Worm (Caenorhabditis elegans) whole organism, L3 larva: Measurements from ENCODE around the gene ZK813.7.

ENCODE experiments used
- R02D3.7 ChIP-seq: fragments of 150-350 bp; optimal IDR thresholded peaks from 2 replicates; lab custom pipeline; 2014; ENCODE audit warnings: missing biosample characterization, missing genetic modification characterization
- aly-2 ChIP-seq: fragments of 150-350 bp; optimal IDR thresholded peaks from 2 replicates; lab custom pipeline; 2014; ENCODE audit warnings: missing biosample characterization, missing genetic modification characterization
- ama-1 ChIP-seq: fragments of 150-350 bp; optimal IDR thresholded peaks from 2 replicates; lab custom pipeline; 2018
- ceh-16 ChIP-seq: sonication (generic microtip); optimal IDR thresholded peaks from 2 replicates; lab custom pipeline; 2017; ENCODE audit warnings: missing biosample characterization, missing genetic modification characterization
- ceh-28 ChIP-seq: fragments of 150-350 bp; optimal IDR thresholded peaks from 2 replicates; lab custom pipeline; 2014; ENCODE audit warnings: missing biosample characterization, missing genetic modification reagents, missing genetic modification characterization
- ceh-82 ChIP-seq: fragments of 150-350 bp; optimal IDR thresholded peaks from 2 replicates; lab custom pipeline; 2014; ENCODE audit warnings: missing biosample characterization, missing genetic modification characterization
- daf-12 ChIP-seq: fragments of 150-350 bp; optimal IDR thresholded peaks from 2 replicates; lab custom pipeline; 2014; ENCODE audit warnings: missing biosample characterization, missing genetic modification reagents, missing genetic modification characterization
- egl-27 ChIP-seq: sonication (generic microtip); optimal IDR thresholded peaks from 4 replicates; lab custom pipeline; 2017; ENCODE audit warnings: missing biosample characterization, missing genetic modification reagents, missing genetic modification characterization
- egl-5 ChIP-seq: fragments of 150-350 bp; optimal IDR thresholded peaks from 2 replicates; lab custom pipeline; 2017; ENCODE audit warnings: missing biosample characterization, missing genetic modification reagents, missing genetic modification characterization, inconsistent platforms
- elt-1 ChIP-seq: fragments of 150-350 bp; optimal IDR thresholded peaks from 2 replicates; lab custom pipeline; 2014; ENCODE audit warnings: missing biosample characterization, missing genetic modification characterization
- elt-2 ChIP-seq: sonication (generic microtip); optimal IDR thresholded peaks from 2 replicates; lab custom pipeline; 2016; ENCODE audit warnings: missing genetic modification reagents, mild to moderate bottlenecking, missing genetic modification characterization, missing compliant biosample characterization
- elt-3 ChIP-seq, 3 experiments: fragments of 150-350 bp in 1 of 3; sonication (generic microtip) in 2 of 3; optimal IDR thresholded peaks; 2 replicates in 2 of 3; 4 replicates in 1 of 3; lab custom pipeline; 2014 to 2017; ENCODE audit warnings: missing biosample characterization in 3 of 3, missing genetic modification characterization in 3 of 3
- eor-1 ChIP-seq, 2 experiments: fragments of 150-350 bp; optimal IDR thresholded peaks; 2 replicates each; lab custom pipeline; 2014 to 2018; ENCODE audit warnings: missing biosample characterization in 2 of 2, missing genetic modification characterization in 2 of 2
- fkh-10 ChIP-seq: sonication (generic microtip); optimal IDR thresholded peaks from 2 replicates; lab custom pipeline; 2017; ENCODE audit warnings: missing biosample characterization, missing genetic modification reagents, missing genetic modification characterization
- fkh-2 ChIP-seq: fragments of 150-350 bp; optimal IDR thresholded peaks from 2 replicates; lab custom pipeline; 2014; ENCODE audit warnings: missing biosample characterization, missing genetic modification reagents, missing genetic modification characterization
- hmg-11 ChIP-seq: sonication (generic microtip); optimal IDR thresholded peaks from 2 replicates; lab custom pipeline; 2016; ENCODE audit warnings: missing genetic modification characterization, missing compliant biosample characterization
- lin-39 ChIP-seq: fragments of 150-350 bp; optimal IDR thresholded peaks from 2 replicates; lab custom pipeline; 2018; ENCODE audit warnings: missing biosample characterization, missing genetic modification reagents, missing genetic modification characterization
- mdl-1 ChIP-seq: fragments of 150-350 bp; optimal IDR thresholded peaks from 2 replicates; lab custom pipeline; 2014; ENCODE audit warnings: missing biosample characterization, missing genetic modification characterization
- mml-1 ChIP-seq: fragments of 150-350 bp; sonication (generic microtip); optimal IDR thresholded peaks from 3 replicates; lab custom pipeline; 2014; ENCODE audit warnings: missing biosample characterization, missing genetic modification characterization
- nfya-1 ChIP-seq: sonication (generic microtip); optimal IDR thresholded peaks from 2 replicates; lab custom pipeline; 2017; ENCODE audit warnings: missing genetic modification characterization, mild to moderate bottlenecking, missing compliant biosample characterization, antibody characterized with exemption, moderate library complexity; ENCODE audit not compliant: insufficient read depth
- nhr-12 ChIP-seq: fragments of 150-350 bp; optimal IDR thresholded peaks from 2 replicates; lab custom pipeline; 2014; ENCODE audit warnings: missing biosample characterization, missing genetic modification characterization
- nhr-23 ChIP-seq: fragments of 150-350 bp; optimal IDR thresholded peaks from 2 replicates; lab custom pipeline; 2014; ENCODE audit warnings: missing biosample characterization, missing genetic modification reagents, missing genetic modification characterization
- nhr-237 ChIP-seq: fragments of 150-350 bp; optimal IDR thresholded peaks from 2 replicates; lab custom pipeline; 2014; ENCODE audit warnings: missing biosample characterization, missing genetic modification characterization
- nhr-28 ChIP-seq: fragments of 150-350 bp; optimal IDR thresholded peaks from 2 replicates; lab custom pipeline; 2014; ENCODE audit warnings: missing biosample characterization, missing genetic modification characterization
- nhr-43 ChIP-seq: sonication (generic microtip); optimal IDR thresholded peaks from 2 replicates; lab custom pipeline; 2016; ENCODE audit warnings: mild to moderate bottlenecking, missing genetic modification characterization, missing compliant biosample characterization; ENCODE audit not compliant: poor library complexity, severe bottlenecking
- nhr-76 ChIP-seq: fragments of 150-350 bp; sonication (generic microtip); optimal IDR thresholded peaks from 5 replicates; lab custom pipeline; 2014; ENCODE audit warnings: missing biosample characterization, missing genetic modification characterization
- nhr-77 ChIP-seq: fragments of 150-350 bp; optimal IDR thresholded peaks from 2 replicates; lab custom pipeline; 2014; ENCODE audit warnings: missing biosample characterization, missing genetic modification characterization
- pqm-1 ChIP-seq: fragments of 150-350 bp; optimal IDR thresholded peaks from 2 replicates; lab custom pipeline; 2017; ENCODE audit warnings: missing biosample characterization, missing genetic modification characterization, inconsistent platforms
- sea-2 ChIP-seq: fragments of 150-350 bp; sonication (generic microtip); optimal IDR thresholded peaks from 4 replicates; lab custom pipeline; 2014; ENCODE audit warnings: missing biosample characterization, missing genetic modification reagents, missing genetic modification characterization
- skn-1 ChIP-seq: fragments of 150-350 bp; optimal IDR thresholded peaks from 2 replicates; lab custom pipeline; 2014; ENCODE audit warnings: missing biosample characterization, missing genetic modification characterization
- snpc-4 ChIP-seq: fragments of 150-350 bp; optimal IDR thresholded peaks from 2 replicates; lab custom pipeline; 2014; ENCODE audit warnings: missing biosample characterization, missing genetic modification characterization
- tbx-2 ChIP-seq: sonication (generic microtip); optimal IDR thresholded peaks from 2 replicates; lab custom pipeline; 2016; ENCODE audit warnings: mild to moderate bottlenecking, missing genetic modification characterization, missing compliant biosample characterization
- unc-39 ChIP-seq: sonication (generic microtip); optimal IDR thresholded peaks from 4 replicates; lab custom pipeline; 2017; ENCODE audit warnings: missing biosample characterization, missing genetic modification characterization
- unc-62 ChIP-seq: fragments of 150-350 bp; sonication (generic microtip); optimal IDR thresholded peaks from 4 replicates; lab custom pipeline; 2014; ENCODE audit warnings: missing biosample characterization, missing genetic modification reagents, missing genetic modification characterization
- zag-1 ChIP-seq: fragments of 150-350 bp; optimal IDR thresholded peaks from 2 replicates; lab custom pipeline; 2014; ENCODE audit warnings: missing biosample characterization, missing genetic modification characterization
- ztf-11 ChIP-seq: fragments of 150-350 bp; optimal IDR thresholded peaks from 2 replicates; lab custom pipeline; 2014; ENCODE audit warnings: missing biosample characterization, missing genetic modification characterization
- ztf-4 ChIP-seq: fragments of 150-350 bp; optimal IDR thresholded peaks from 2 replicates; lab custom pipeline; 2014; ENCODE audit warnings: missing biosample characterization, missing genetic modification characterization

The ZK813.7 gene

ce11 chrX:3440308-3440707 is 4.3 kb upstream of the ZK813.7 start:
- TF ChIP-seq fkh-2 (tag; lab: Kevin White, UChicago) (no peak), lin-39 (peak; percentile 59)

- no peak for TF ChIP-seq ceh-82 (tag; lab: Kevin White, UChicago)
- TF ChIP-seq aly-2 (tag; lab: Kevin White, UChicago), result no peak
- TF ChIP-seq mdl-1 (tag; lab: Kevin White, UChicago), result no peak
- no peak for TF ChIP-seq nfya-1 (tag; lab: Kevin White, UChicago)
- no peak for TF ChIP-seq ama-1 (lab: Kevin White, UChicago)
- TF ChIP-seq nhr-28, result no peak
- no peak for TF ChIP-seq nhr-237 (tag; lab: Kevin White, UChicago)
- TF ChIP-seq snpc-4, result no peak
- no peak for TF ChIP-seq elt-1 (tag; lab: Kevin White, UChicago)
- TF ChIP-seq unc-62 (GFP tag; lab: Kevin White, UChicago), result no peak
- TF ChIP-seq hmg-11 (tag; lab: Kevin White, UChicago), result no peak
- no peak for TF ChIP-seq fkh-10
- TF ChIP-seq tbx-2 (tag; lab: Kevin White, UChicago), result no peak
- TF ChIP-seq elt-3 (tag; optimal IDR thresholded peaks at IDR 0.05; lab: Kevin White, UChicago), result no peak
- no peak for TF ChIP-seq ztf-11 (tag; lab: Kevin White, UChicago)
- TF ChIP-seq nhr-23 (tag; lab: Kevin White, UChicago), result no peak
- TF ChIP-seq egl-5 (tag; lab: Kevin White, UChicago), result no peak
- no peak for TF ChIP-seq nhr-12 (tag; lab: Kevin White, UChicago)
- TF ChIP-seq unc-39, result no peak
- no peak for TF ChIP-seq R02D3.7
Measured at ce11 chrX:3441539-3441938, 3.1 kb upstream of the ZK813.7 start, which contains the start of gene ZK813.3. Gene ZK813.3, plus strand, starts transcription at chrX:3441839.

ce11 chrX:3443526-3443925 is 1.1 kb upstream of the ZK813.7 start, which contains the start of gene ZK813.2:
Gene ZK813.2, plus strand, starts transcription at chrX:3443826.
- TF ChIP-seq skn-1 (tag; lab: Kevin White, UChicago), result no peak
- TF ChIP-seq ceh-28 (tag; lab: Kevin White, UChicago), result no peak
- no peak for TF ChIP-seq nhr-28
- no peak for TF ChIP-seq elt-1 (tag; lab: Kevin White, UChicago)
- no peak for TF ChIP-seq egl-27
- no peak for TF ChIP-seq zag-1 (tag; lab: Kevin White, UChicago)
- no peak for TF ChIP-seq ceh-82 (tag; lab: Kevin White, UChicago)
- TF ChIP-seq pqm-1 (tag; lab: Kevin White, UChicago), result no peak
- TF ChIP-seq ztf-4 (tag; lab: Kevin White, UChicago), result no peak
- no peak for TF ChIP-seq nhr-43 (tag; lab: Kevin White, UChicago)
- TF ChIP-seq ztf-11 (tag; lab: Kevin White, UChicago), result no peak
- TF ChIP-seq, all 47 proteins: peak for 0

ce11 chrX:3446011-3446410 is 1.4 kb downstream of the ZK813.7 start, which contains the start of gene ZK813.1:
Gene ZK813.1, plus strand, starts transcription at chrX:3446311.
- no peak for TF ChIP-seq ceh-16 (tag; lab: Kevin White, UChicago)
- TF ChIP-seq eor-1 (tag; optimal IDR thresholded peaks at IDR 0.05; lab: Kevin White, UChicago), result no peak
- no peak for TF ChIP-seq nhr-28
- no peak for TF ChIP-seq mdl-1 (tag; lab: Kevin White, UChicago)
- TF ChIP-seq R02D3.7, result no peak
- TF ChIP-seq elt-3 (tag; optimal IDR thresholded peaks at IDR 0.05; lab: Kevin White, UChicago), result no peak
- no peak for TF ChIP-seq nhr-77 (tag; lab: Kevin White, UChicago)
- TF ChIP-seq ama-1 (lab: Kevin White, UChicago), result no peak
- TF ChIP-seq egl-5 (tag; lab: Kevin White, UChicago), result no peak
- TF ChIP-seq elt-2 (tag; lab: Kevin White, UChicago), result no peak
- TF ChIP-seq nhr-76 (tag; lab: Kevin White, UChicago), result no peak
- no peak for TF ChIP-seq elt-1 (tag; lab: Kevin White, UChicago)
- TF ChIP-seq nhr-12 (tag; lab: Kevin White, UChicago), result no peak
- TF ChIP-seq mml-1 (tag; lab: Kevin White, UChicago), result no peak
- no peak for TF ChIP-seq daf-12 (tag; lab: Kevin White, UChicago)
- TF ChIP-seq sea-2 (GFP tag; lab: Kevin White, UChicago), result no peak
- no peak for TF ChIP-seq fkh-2 (tag; lab: Kevin White, UChicago)
- no peak for TF ChIP-seq ztf-4 (tag; lab: Kevin White, UChicago)
- TF ChIP-seq ceh-82 (tag; lab: Kevin White, UChicago), result no peak
